Fruit fly (Drosophila melanogaster): ENCODE data around the gene CG7201.
A peak's percentile ranks its signal among the peaks of the same experiment; 100 is the strongest.

The CG7201 gene

dm6 chr3L:8340264-8341095, 45.4 kb upstream of the CG7201 start, which contains the start of the genes Prim1 and CG7083 (continued):
- TF ChIP-seq Doc2 (GFP tag; IDR thresholded peaks at IDR 0.05) (no peak), CG31441 (GFP tag; IDR thresholded peaks at IDR 0.05) (no peak; the same call in 1 of the 2 replicates), jing (GFP tag; optimal IDR thresholded peaks at IDR 0.05) (no peak), sc (optimal IDR thresholded peaks at IDR 0.05) (no peak), sc (GFP tag; optimal IDR thresholded peaks at IDR 0.05) (peak; percentile 48), luna (GFP tag; optimal IDR thresholded peaks at IDR 0.05) (peak; percentile 5), CG32767 (GFP tag; IDR thresholded peaks at IDR 0.05) (no peak), dm (GFP tag; optimal IDR thresholded peaks at IDR 0.05) (peak; percentile 43), Side (GFP tag; optimal IDR thresholded peaks at IDR 0.05) (peak; percentile 25), HLH4C (GFP tag; IDR thresholded peaks at IDR 0.05; ENCODE audit: partially characterized antibody) (no peak), her (GFP tag; optimal IDR thresholded peaks at IDR 0.05) (peak; percentile 61), CG8765 (GFP tag; IDR thresholded peaks at IDR 0.05) (no peak), Hand (GFP tag; optimal IDR thresholded peaks at IDR 0.05) (no peak), CG5953 (GFP tag; IDR thresholded peaks at IDR 0.05) (no peak), Stat92E (GFP tag; optimal IDR thresholded peaks at IDR 0.05) (no peak), CG11085 (GFP tag; IDR thresholded peaks at IDR 0.05) (no peak), CG1647 (GFP tag; optimal IDR thresholded peaks at IDR 0.05) (peak; percentile 25), hb (GFP tag; IDR thresholded peaks at IDR 0.05; ENCODE audit: partially characterized antibody) (no peak), pum (GFP tag; optimal IDR thresholded peaks at IDR 0.05) (peak; percentile 62), nmo (GFP tag; optimal IDR thresholded peaks at IDR 0.05) (peak; percentile 55), CG32772 (GFP tag; IDR thresholded peaks at IDR 0.05) (no peak), CG7928 (GFP tag; optimal IDR thresholded peaks at IDR 0.05) (peak; percentile 10), CHES-1-like (GFP tag; optimal IDR thresholded peaks at IDR 0.05) (peak; percentile 76), CG16863 (GFP tag; optimal IDR thresholded peaks at IDR 0.05) (peak; percentile 46), E2f1 (GFP tag; IDR thresholded peaks at IDR 0.05) (peak; percentile 85), otp (GFP tag; IDR thresholded peaks at IDR 0.05) (0 out of 3 replicates have a peak, but pooled peaks have one; percentile 9), Awh (GFP tag; IDR thresholded peaks at IDR 0.05) (no peak), E2f2 (GFP tag; IDR thresholded peaks at IDR 0.05) (peak; percentile 82), CG15514 (GFP tag; optimal IDR thresholded peaks at IDR 0.05) (peak; percentile 67), danr (GFP tag; IDR thresholded peaks at IDR 0.05) (no peak), fru (optimal IDR thresholded peaks at IDR 0.05) (no peak), aop (GFP tag; IDR thresholded peaks at IDR 0.05) (no peak), CG12769 (tag; optimal IDR thresholded peaks at IDR 0.05) (no peak), CG18619 (GFP tag; optimal IDR thresholded peaks at IDR 0.05) (peak; percentile 64), CG33557 (GFP tag; optimal IDR thresholded peaks at IDR 0.05) (peak; percentile 38), Scr (GFP tag; IDR thresholded peaks at IDR 0.05; ENCODE audit: partially characterized antibody) (peak; percentile 48), CG8290 (GFP tag; optimal IDR thresholded peaks at IDR 0.05) (peak; percentile 47), CG8290 (tag; optimal IDR thresholded peaks at IDR 0.05) (peak; percentile 36 to 72), CG34422 (GFP tag; IDR thresholded peaks at IDR 0.05) (peak; percentile 79), CG8281 (tag; optimal IDR thresholded peaks at IDR 0.05) (no peak), Fer2 (tag; optimal IDR thresholded peaks at IDR 0.05) (no peak), Asciz (GFP tag; optimal IDR thresholded peaks at IDR 0.05) (peak; percentile 33), CG3838 (GFP tag; optimal IDR thresholded peaks at IDR 0.05) (no peak), pnt (GFP tag; optimal IDR thresholded peaks at IDR 0.05) (peak; percentile 33), Gsc (GFP tag; IDR thresholded peaks at IDR 0.05) (no peak), CG34376 (GFP tag; optimal IDR thresholded peaks at IDR 0.05) (peak; percentile 67), CG17612 (GFP tag; IDR thresholded peaks at IDR 0.05) (no peak), Dll (GFP tag; IDR thresholded peaks at IDR 0.05; ENCODE audit: partially characterized antibody) (0 out of 4 replicates have a peak, but pooled peaks have one; percentile 49), Dad (GFP tag; optimal IDR thresholded peaks at IDR 0.05) (peak; percentile 31), CG1792 (GFP tag; optimal IDR thresholded peaks at IDR 0.05) (peak; percentile 1)

Data from whole organism, embryonic.